Fruit fly (Drosophila melanogaster) whole organism, pupa: ENCODE results near the gene Fife.

Source experiments
- CG17806 ChIP-seq: fragments of 200-800 bp; sonication (Bioruptor generic); optimal IDR thresholded peaks from 2 replicates; lab custom pipeline; 2018; ENCODE audit warnings: missing biosample characterization, mild to moderate bottlenecking, missing genetic modification characterization, moderate library complexity
- D1 ChIP-seq: fragments of 200-800 bp; sonication (Bioruptor generic); optimal IDR thresholded peaks from 2 replicates; lab custom pipeline; 2018; ENCODE audit warnings: missing biosample characterization, mild to moderate bottlenecking, missing genetic modification characterization, moderate library complexity

- no peak for TF ChIP-seq CG17806 (tag; lab: Kevin White, UChicago)
- no peak for TF ChIP-seq D1
Observed at dm6 chr3L:2643324-2643723, 68.2 kb downstream of the Fife start, which contains the start of gene CG14949.
